Fruit fly (Drosophila melanogaster) ovary, adult (tissue): ENCODE data around the gene mthl2.

ENCODE experiments used
- CG17801 ChIP-seq: fragments of 200-800 bp; optimal IDR thresholded peaks from 2 replicates; lab custom pipeline; 2019; ENCODE audit warnings: missing biosample characterization, mild to moderate bottlenecking, missing genetic modification characterization, moderate library complexity; ENCODE audit not compliant: partially characterized antibody

The mthl2 gene

dm6 chr3L:5580490-5581116, 24.0 kb upstream of the mthl2 start:
- TF ChIP-seq CG17801 (GFP tag; lab: Kevin White, UChicago): no peak

- TF ChIP-seq CG17801 (GFP tag; lab: Kevin White, UChicago): no peak
These were observed 23.0 kb upstream of the mthl2 start for dm6 chr3L:5581542-5581941.

DNA sequence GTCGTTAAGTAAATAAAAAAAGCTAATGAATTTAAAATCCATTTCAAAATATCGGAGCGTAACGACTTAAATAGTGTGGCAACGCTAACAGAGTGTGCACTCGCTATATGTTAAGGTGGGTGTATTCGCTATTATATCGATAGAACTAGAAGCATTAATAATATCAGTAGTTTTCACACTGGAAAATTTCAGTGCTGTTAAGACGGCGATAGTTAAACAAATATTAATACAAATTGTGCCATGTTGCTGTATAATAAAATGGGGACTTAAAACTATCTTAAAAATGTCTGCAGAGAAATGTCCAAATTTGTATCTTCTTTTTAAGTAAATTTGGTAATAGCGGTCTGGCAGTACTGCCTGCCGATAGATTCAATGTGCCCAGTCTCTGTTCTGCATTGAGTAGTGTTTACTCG, 21.3 kb upstream of the mthl2 start:
- TF ChIP-seq CG17801 (GFP tag; lab: Kevin White, UChicago): peak; percentile 75

- no peak for TF ChIP-seq CG17801 (GFP tag; lab: Kevin White, UChicago)
These were observed 12.2 kb upstream of the mthl2 start, which contains the start of gene spo for dm6 chr3L:5592437-5592836. Gene spo, minus strand, starts transcription at chr3L:5592571.

DNA sequence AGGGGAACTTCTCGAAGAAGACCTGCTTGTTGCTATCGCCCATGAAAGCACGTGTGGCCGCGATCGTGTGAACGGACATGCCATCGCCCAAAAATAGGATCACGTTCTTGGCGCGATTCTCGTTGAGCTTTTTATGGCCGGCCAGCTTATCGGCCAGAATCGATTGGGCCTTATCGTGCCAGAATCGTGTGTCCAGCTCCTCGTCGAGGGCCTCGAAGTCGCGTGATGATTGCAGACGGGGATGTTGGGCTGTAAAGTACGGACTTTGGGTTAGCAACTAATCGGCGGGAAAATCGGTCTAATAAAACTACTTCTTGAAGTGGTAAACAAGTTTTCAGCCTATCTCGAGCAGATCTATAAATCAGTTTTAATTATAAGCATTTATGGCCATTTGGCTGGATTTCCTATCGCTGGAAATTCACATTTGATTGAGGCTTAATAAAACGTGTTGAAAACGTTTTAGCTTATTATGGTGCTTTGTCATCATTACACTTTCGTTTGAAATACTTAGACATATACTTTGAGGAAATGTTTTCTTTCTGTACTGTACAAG, 10.4 kb upstream of the mthl2 start:
- no peak for TF ChIP-seq CG17801 (GFP tag; lab: Kevin White, UChicago)

DNA sequence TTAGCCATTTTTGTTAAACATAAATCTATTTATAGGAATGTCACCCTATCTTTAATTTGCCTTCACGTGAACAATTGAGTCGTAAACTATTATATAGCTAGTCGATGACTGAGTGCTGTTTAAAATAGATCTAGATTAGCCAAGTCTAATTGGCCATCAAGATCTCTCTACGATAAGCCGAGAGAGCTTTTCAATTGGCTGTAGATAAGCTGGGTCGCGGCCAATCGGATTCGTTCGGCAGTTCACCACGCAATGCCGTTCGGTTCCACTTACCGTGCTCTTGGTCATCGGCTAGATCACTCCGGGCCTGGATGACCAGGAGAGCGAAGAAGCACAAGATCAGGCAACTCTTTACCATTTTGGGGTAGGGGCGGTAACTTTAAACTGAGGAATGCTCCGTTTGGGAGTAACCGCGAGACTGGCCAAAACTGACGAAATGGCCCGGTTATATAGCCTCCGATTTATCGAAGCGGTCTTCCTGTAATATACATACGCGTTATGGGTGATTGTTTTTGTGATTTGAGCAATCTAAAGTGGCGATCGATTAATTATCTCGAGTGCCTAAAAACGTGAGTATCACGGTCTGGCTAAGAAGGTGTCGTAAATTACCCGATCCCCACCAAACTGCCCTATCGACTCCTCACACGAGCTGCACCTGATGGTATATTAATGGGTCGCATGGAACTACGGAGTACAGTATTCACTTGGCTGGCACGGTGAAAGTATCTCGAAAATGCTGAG, 9.6 kb upstream of the mthl2 start, which contains the start of the genes Alp10 and Alp9:
Gene Alp10 (minus strand): TSS at position 420 of the 741 bp plus-strand sequence.
Gene Alp9 (plus strand): TSS at position 690 of the 741 bp plus-strand sequence.
- TF ChIP-seq CG17801 (GFP tag; lab: Kevin White, UChicago): no peak

DNA sequence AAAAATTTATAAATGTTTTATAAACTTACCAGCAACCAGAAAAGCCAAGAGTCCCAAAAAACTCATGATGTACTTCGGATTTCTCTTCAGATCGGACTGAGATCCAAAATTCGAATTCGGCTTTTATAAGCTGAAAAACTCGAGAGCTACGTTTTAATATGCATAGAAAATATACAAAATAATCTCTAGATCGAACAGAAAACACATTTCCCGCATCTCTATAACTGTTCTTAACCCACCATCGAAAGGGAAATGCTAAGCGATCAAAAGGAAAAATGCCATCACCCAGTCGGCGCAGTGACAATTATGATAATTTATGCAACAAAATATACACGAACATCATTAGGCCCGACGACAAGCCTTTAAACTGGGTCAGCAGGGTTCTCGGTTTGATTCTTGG, 5.0 kb upstream of the mthl2 start, which contains the start of gene CG10591:
Gene CG10591 (minus strand): TSS at position 101 of the 400 bp plus-strand sequence.
- TF ChIP-seq CG17801 (GFP tag; lab: Kevin White, UChicago): no peak

DNA sequence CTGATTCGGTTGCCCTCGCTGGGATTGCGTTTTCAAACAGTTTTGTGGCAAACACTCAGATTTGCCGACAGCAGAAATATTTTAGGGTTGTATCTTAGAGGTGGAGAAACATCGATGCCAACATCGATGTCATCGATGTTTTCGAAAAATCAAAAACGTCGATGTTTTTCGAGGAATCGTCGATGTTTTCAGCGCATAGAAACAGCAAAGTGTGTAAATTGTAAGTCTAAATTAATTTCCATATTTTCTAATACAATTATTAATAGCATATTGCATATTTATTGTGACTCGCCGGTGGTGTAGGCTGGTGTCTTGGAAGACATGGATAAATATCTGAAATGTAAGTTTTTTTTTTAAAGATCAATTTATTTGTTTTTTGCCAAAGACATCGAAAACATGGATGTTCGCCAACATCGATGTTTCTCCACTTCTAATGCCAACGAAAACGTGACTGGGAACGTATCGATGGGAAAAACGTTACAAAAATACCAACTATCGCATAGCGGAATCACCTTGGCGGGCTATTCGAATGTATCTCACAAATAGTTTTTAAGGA, 652 bp upstream of the mthl2 start, which contains the start of gene TM9SF3:
Gene TM9SF3 (minus strand): TSS at position 120 of the 556 bp plus-strand sequence.
- no peak for TF ChIP-seq CG17801 (GFP tag; lab: Kevin White, UChicago)

dm6 chr3L:5608128-5608527, 3.5 kb downstream of the mthl2 start, which contains the start of gene Eaf6:
Gene Eaf6, minus strand, starts transcription at chr3L:5608300.
- no peak for TF ChIP-seq CG17801 (GFP tag; lab: Kevin White, UChicago)

DNA sequence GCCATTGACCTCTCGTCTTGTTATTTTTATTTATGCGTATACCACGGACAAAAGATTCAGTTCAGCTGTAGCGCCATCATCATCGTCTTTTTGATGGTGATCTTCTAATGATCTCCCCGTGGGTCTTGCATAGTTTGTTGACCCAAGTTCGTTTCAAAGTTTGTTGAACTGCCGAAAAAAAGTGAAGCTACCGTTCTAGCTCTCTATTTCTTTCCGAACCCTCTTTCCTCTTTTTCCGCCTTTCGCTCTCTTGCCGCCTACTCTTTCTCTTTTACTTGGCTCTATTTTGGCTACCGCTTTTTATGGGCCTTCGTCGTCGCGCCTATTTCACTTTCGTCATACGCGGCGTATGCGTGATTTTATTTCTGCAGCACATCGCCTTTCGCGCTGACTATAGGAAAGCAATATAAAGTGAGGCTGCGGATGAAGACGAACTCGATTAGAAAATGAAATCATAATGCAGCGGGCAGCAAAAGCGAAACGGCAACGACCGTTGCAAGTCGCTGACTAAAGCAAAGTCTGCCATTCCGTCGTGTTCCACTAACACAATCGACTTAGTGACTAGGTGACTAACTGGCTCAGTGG, 4.3 kb downstream of the mthl2 start:
- no peak for TF ChIP-seq CG17801 (GFP tag; lab: Kevin White, UChicago)

DNA sequence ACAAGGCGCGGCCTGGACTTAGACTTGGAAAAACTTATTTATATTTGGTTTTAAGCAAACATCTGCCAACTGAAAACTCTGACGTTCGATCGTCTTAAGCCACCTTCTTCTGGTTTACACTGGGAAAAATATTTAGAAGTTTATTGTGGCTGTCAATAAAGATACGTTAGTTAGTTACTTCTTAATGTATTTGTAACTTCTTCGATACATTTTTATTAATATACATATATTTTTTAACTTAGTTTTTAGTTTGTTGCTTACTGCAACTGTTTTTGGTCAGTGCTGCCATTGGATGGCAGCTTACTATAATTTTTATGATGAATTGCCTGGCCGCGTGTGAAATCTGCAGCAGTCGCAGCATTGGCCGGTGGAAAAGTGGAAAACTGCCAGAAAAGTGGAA, 4.9 kb downstream of the mthl2 start:
- TF ChIP-seq CG17801 (GFP tag; lab: Kevin White, UChicago): no peak

DNA sequence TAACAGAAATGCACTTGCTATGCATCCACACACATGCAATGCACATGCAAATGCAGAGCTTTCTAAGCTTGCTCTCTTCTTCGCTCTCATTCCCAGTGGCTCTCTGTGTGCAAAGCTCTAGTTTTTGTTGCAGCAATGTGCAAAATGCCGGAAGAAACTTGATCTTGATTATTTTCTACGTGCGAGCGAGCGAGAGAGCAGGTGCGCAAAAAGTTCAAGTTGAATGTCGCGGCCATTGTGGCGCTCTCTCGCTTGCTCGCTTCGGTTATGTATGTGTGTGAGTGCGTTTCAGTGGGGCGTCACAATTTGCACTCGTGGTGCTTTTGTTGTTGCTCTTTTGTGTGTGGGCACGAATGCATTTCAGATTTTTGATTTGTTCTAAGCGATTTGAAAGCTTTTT, 6.0 kb downstream of the mthl2 start:
- TF ChIP-seq CG17801 (GFP tag; lab: Kevin White, UChicago): peak; percentile 7

- no peak for TF ChIP-seq CG17801 (GFP tag; lab: Kevin White, UChicago)
These were observed 7.2 kb downstream of the mthl2 start for dm6 chr3L:5611732-5612250.

DNA sequence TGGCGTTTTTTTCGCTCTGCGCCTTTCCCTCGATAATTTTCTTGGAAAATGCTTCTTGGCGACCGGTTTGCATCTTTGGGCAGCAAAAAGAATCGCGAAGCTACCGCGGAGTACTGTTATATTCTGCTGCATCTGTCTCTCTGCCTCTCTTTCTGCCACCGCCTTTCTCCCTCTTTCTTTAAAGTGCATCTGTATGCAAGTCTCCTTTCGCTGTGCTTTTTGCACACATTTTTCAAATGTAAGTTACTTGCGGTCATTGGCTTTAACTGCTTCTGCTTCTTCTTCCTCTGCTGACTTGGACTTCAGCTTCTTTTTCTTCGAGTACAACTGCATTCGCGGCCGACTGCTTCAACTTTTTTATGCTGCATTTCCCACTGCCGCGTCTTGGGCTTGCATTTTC, 11.2 kb downstream of the mthl2 start:
- TF ChIP-seq CG17801 (GFP tag; lab: Kevin White, UChicago): no peak
